Fruit fly (Drosophila melanogaster) whole organism, embryonic: ENCODE results near the gene parvin.
A peak's percentile ranks its signal among the peaks of the same experiment; 100 is the strongest.

ENCODE experiments used
- B-H1 ChIP-seq: fragments of 200-800 bp; sonication (Bioruptor generic); IDR thresholded peaks from 3 replicates; pipeline ENCODE4 v1.3.6; 2022; ENCODE audit warnings: missing biosample characterization, missing genetic modification characterization
- BEAF-32 ChIP-seq: fragments of 200-800 bp; sonication (Bioruptor generic); optimal IDR thresholded peaks from 3 replicates; lab custom pipeline; 2017; ENCODE audit warnings: missing biosample characterization, missing genetic modification characterization, mild to moderate bottlenecking, moderate library complexity, missing genetic modification reagents
- CG10543 ChIP-seq: fragments of 200-800 bp; sonication (Bioruptor generic); optimal IDR thresholded peaks from 3 replicates; lab custom pipeline; 2017; ENCODE audit warnings: missing biosample characterization, mild to moderate bottlenecking, missing genetic modification characterization, moderate library complexity
- CG11723 ChIP-seq: fragments of 200-800 bp; sonication (Bioruptor generic); optimal IDR thresholded peaks from 2 replicates; lab custom pipeline; 2017; ENCODE audit warnings: missing biosample characterization, mild to moderate bottlenecking, missing genetic modification characterization
- CG12769 ChIP-seq: fragments of 200-800 bp; sonication (Bioruptor generic); optimal IDR thresholded peaks from 2 replicates; lab custom pipeline; 2019; ENCODE audit warnings: missing biosample characterization, mild to moderate bottlenecking, missing genetic modification characterization, moderate library complexity
- CG12942 ChIP-seq: fragments of 200-800 bp; sonication (Bioruptor generic); optimal IDR thresholded peaks from 3 replicates; lab custom pipeline; 2016; ENCODE audit warnings: missing biosample characterization, missing genetic modification characterization
- CG13894 ChIP-seq: fragments of 200-800 bp; sonication (Bioruptor generic); optimal IDR thresholded peaks from 3 replicates; lab custom pipeline; 2018; ENCODE audit warnings: missing biosample characterization, mild to moderate bottlenecking, missing genetic modification characterization, moderate library complexity
- CG14050 ChIP-seq: fragments of 200-800 bp; sonication (Bioruptor generic); IDR thresholded peaks from 3 replicates; pipeline ENCODE4 v1.3.6; 2022; ENCODE audit warnings: missing biosample characterization, missing genetic modification characterization
- CG15269 ChIP-seq: fragments of 200-800 bp; sonication (Bioruptor generic); optimal IDR thresholded peaks from 2 replicates; lab custom pipeline; 2018; ENCODE audit warnings: missing biosample characterization, mild to moderate bottlenecking, missing genetic modification characterization, moderate library complexity
- CG2875 ChIP-seq: fragments of 200-800 bp; sonication (Bioruptor generic); optimal IDR thresholded peaks from 2 replicates; lab custom pipeline; 2017; ENCODE audit warnings: missing biosample characterization, mild to moderate bottlenecking, missing genetic modification characterization, missing genetic modification reagents
- CG33213 ChIP-seq: fragments of 200-800 bp; sonication (Bioruptor generic); optimal IDR thresholded peaks from 3 replicates; lab custom pipeline; 2016; ENCODE audit warnings: missing biosample characterization, missing genetic modification characterization
- CG34422 ChIP-seq: fragments of 200-800 bp; sonication (Bioruptor generic); IDR thresholded peaks from 3 replicates; pipeline ENCODE4 v1.3.6; 2022; ENCODE audit warnings: missing biosample characterization, missing genetic modification characterization
- CG3838 ChIP-seq: fragments of 200-800 bp; sonication (Bioruptor generic); optimal IDR thresholded peaks from 3 replicates; lab custom pipeline; 2016; ENCODE audit warnings: missing biosample characterization, missing genetic modification characterization
- CG3847 ChIP-seq: fragments of 200-800 bp; sonication (Bioruptor generic); IDR thresholded peaks from 2 replicates; pipeline ENCODE4 v1.3.6; 2022; ENCODE audit warnings: missing biosample characterization, missing genetic modification characterization
- CG4360 ChIP-seq: fragments of 200-800 bp; sonication (Bioruptor generic); IDR thresholded peaks from 2 replicates; pipeline ENCODE4 v1.3.6; 2022; ENCODE audit warnings: missing biosample characterization, missing genetic modification characterization
- CG6854 ChIP-seq: fragments of 200-800 bp; sonication (Bioruptor generic); optimal IDR thresholded peaks from 3 replicates; lab custom pipeline; 2017; ENCODE audit warnings: missing biosample characterization, mild to moderate bottlenecking, missing genetic modification characterization
- CkIIα-i1 ChIP-seq: fragments of 200-800 bp; sonication (Bioruptor generic); IDR thresholded peaks from 2 replicates; pipeline ENCODE4 v1.3.6; 2022; ENCODE audit warnings: missing biosample characterization, missing genetic modification characterization
- Deaf1 ChIP-seq: fragments of 200-800 bp; optimal IDR thresholded peaks from 3 replicates; lab custom pipeline; 2019; ENCODE audit warnings: missing biosample characterization, mild to moderate bottlenecking, missing genetic modification characterization, moderate library complexity
- Doc3 ChIP-seq: fragments of 200-800 bp; sonication (Bioruptor generic); IDR thresholded peaks from 3 replicates; pipeline ENCODE4 v1.3.6; 2022; ENCODE audit warnings: missing biosample characterization, missing genetic modification characterization; ENCODE audit not compliant: partially characterized antibody
- E2f1 ChIP-seq: fragments of 200-800 bp; sonication (Bioruptor generic); IDR thresholded peaks from 2 replicates; pipeline ENCODE4 v1.3.6; 2022; ENCODE audit warnings: missing biosample characterization, missing genetic modification characterization
- H2.0 ChIP-seq: fragments of 200-800 bp; sonication (Bioruptor generic); IDR thresholded peaks from 2 replicates; pipeline ENCODE4 v1.3.6; 2022; ENCODE audit warnings: missing biosample characterization, missing genetic modification characterization
- HLH3B ChIP-seq: fragments of 200-800 bp; sonication (Bioruptor generic); IDR thresholded peaks from 2 replicates; pipeline ENCODE4 v1.3.6; 2022; ENCODE audit warnings: missing biosample characterization, missing genetic modification characterization
- Hmr ChIP-seq: fragments of 200-800 bp; sonication (Bioruptor generic); optimal IDR thresholded peaks from 3 replicates; lab custom pipeline; 2017; ENCODE audit warnings: mild to moderate bottlenecking, missing biosample characterization, missing genetic modification reagents, missing genetic modification characterization
- Hsf ChIP-seq: fragments of 200-800 bp; sonication (Bioruptor generic); optimal IDR thresholded peaks from 3 replicates; lab custom pipeline; 2016; ENCODE audit warnings: missing biosample characterization, missing genetic modification characterization
- Lim3 ChIP-seq: fragments of 200-800 bp; sonication (Bioruptor generic); IDR thresholded peaks from 2 replicates; pipeline ENCODE4 v1.3.6; 2022; ENCODE audit warnings: missing biosample characterization, missing genetic modification characterization
- Med ChIP-seq: fragments of 200-800 bp; sonication (Bioruptor generic); peaks from one replicate; lab custom pipeline; 2016; ENCODE audit warnings: missing biosample characterization, missing genetic modification characterization, mild to moderate bottlenecking, inconsistent platforms, moderate library complexity
- NK7.1 ChIP-seq: fragments of 200-800 bp; sonication (Bioruptor generic); optimal IDR thresholded peaks from 3 replicates; lab custom pipeline; 2016; ENCODE audit warnings: missing biosample characterization, missing genetic modification characterization
- Nf-YC ChIP-seq: fragments of 200-800 bp; optimal IDR thresholded peaks from 3 replicates; lab custom pipeline; 2019; ENCODE audit warnings: missing biosample characterization, mild to moderate bottlenecking, missing genetic modification characterization, moderate library complexity
- Opbp ChIP-seq: fragments of 200-800 bp; sonication (Bioruptor generic); IDR thresholded peaks from 3 replicates; pipeline ENCODE4 v1.3.6; 2022; ENCODE audit warnings: missing biosample characterization, missing genetic modification characterization; ENCODE audit not compliant: partially characterized antibody
- Rfx ChIP-seq: fragments of 200-800 bp; sonication (Bioruptor generic); IDR thresholded peaks from 2 replicates; pipeline ENCODE4 v1.3.6; 2022; ENCODE audit warnings: missing biosample characterization, missing genetic modification characterization
- Xbp1 ChIP-seq: fragments of 200-800 bp; sonication (Bioruptor generic); optimal IDR thresholded peaks from 3 replicates; lab custom pipeline; 2016; ENCODE audit warnings: missing biosample characterization, mild to moderate bottlenecking, missing genetic modification characterization
- ftz-f1 ChIP-seq: fragments of 200-800 bp; sonication (Bioruptor generic); optimal IDR thresholded peaks from 2 replicates; lab custom pipeline; 2016; ENCODE audit warnings: missing biosample characterization, missing genetic modification characterization
- fu2 ChIP-seq: fragments of 200-800 bp; sonication (Bioruptor generic); optimal IDR thresholded peaks from 2 replicates; lab custom pipeline; 2016; ENCODE audit warnings: missing biosample characterization, missing genetic modification characterization
- gcm2 ChIP-seq: fragments of 200-800 bp; sonication (Bioruptor generic); optimal IDR thresholded peaks from 2 replicates; lab custom pipeline; 2016; ENCODE audit warnings: missing biosample characterization, missing genetic modification characterization
- grau ChIP-seq: fragments of 200-800 bp; optimal IDR thresholded peaks from 3 replicates; lab custom pipeline; 2019; ENCODE audit warnings: missing biosample characterization, mild to moderate bottlenecking, missing genetic modification characterization, moderate library complexity
- gro ChIP-seq: fragments of 200-800 bp; sonication (Bioruptor generic); optimal IDR thresholded peaks from 2 replicates; lab custom pipeline; 2016; ENCODE audit warnings: missing biosample characterization, missing genetic modification characterization
- gt ChIP-seq: fragments of 200-800 bp; sonication (Bioruptor generic); IDR thresholded peaks from 2 replicates; pipeline ENCODE4 v1.3.6; 2022; ENCODE audit warnings: missing biosample characterization, missing genetic modification characterization
- peb ChIP-seq: fragments of 200-800 bp; sonication (Bioruptor generic); IDR thresholded peaks from 2 replicates; pipeline ENCODE4 v1.3.6; 2022; ENCODE audit warnings: missing biosample characterization, missing genetic modification characterization
- pfk ChIP-seq: fragments of 200-800 bp; sonication (Bioruptor generic); optimal IDR thresholded peaks from 2 replicates; lab custom pipeline; 2018; ENCODE audit warnings: missing biosample characterization, mild to moderate bottlenecking, missing genetic modification characterization, moderate library complexity
- sens ChIP-seq: fragments of 200-800 bp; sonication (Bioruptor generic); peaks from one replicate; lab custom pipeline; 2016; ENCODE audit warnings: missing biosample characterization, missing genetic modification characterization
- sens-2 ChIP-seq: fragments of 200-800 bp; sonication (Bioruptor generic); IDR thresholded peaks from 2 replicates; pipeline ENCODE4 v1.3.6; 2022; ENCODE audit warnings: missing biosample characterization, missing genetic modification characterization
- slbo ChIP-seq: fragments of 200-800 bp; sonication (Bioruptor generic); IDR thresholded peaks from 2 replicates; pipeline ENCODE4 v1.3.6; 2022; ENCODE audit warnings: missing biosample characterization, missing genetic modification characterization
- ssp ChIP-seq: fragments of 200-800 bp; sonication (Bioruptor generic); IDR thresholded peaks from 2 replicates; pipeline ENCODE4 v1.3.6; 2022; ENCODE audit warnings: missing biosample characterization, missing genetic modification characterization
- tna ChIP-seq: fragments of 200-800 bp; sonication (Bioruptor generic); IDR thresholded peaks from 2 replicates; pipeline ENCODE4 v1.3.6; 2022; ENCODE audit warnings: missing biosample characterization, missing genetic modification characterization; ENCODE audit not compliant: partially characterized antibody
- twi ChIP-seq: fragments of 200-800 bp; optimal IDR thresholded peaks from 2 replicates; lab custom pipeline; 2019; ENCODE audit warnings: missing biosample characterization, mild to moderate bottlenecking, missing genetic modification characterization, moderate library complexity
- usp ChIP-seq: fragments of >200 bp; optimal IDR thresholded peaks from 2 replicates; lab custom pipeline; 2017; ENCODE audit warnings: missing biosample characterization, missing genetic modification characterization
- wek ChIP-seq: fragments of 200-800 bp; sonication (Bioruptor generic); optimal IDR thresholded peaks from 3 replicates; lab custom pipeline; 2018; ENCODE audit warnings: missing biosample characterization, mild to moderate bottlenecking, missing genetic modification characterization, moderate library complexity
- zf30C ChIP-seq: fragments of 200-800 bp; sonication (Bioruptor generic); optimal IDR thresholded peaks from 3 replicates; lab custom pipeline; 2018; ENCODE audit warnings: missing biosample characterization, mild to moderate bottlenecking, missing genetic modification characterization

parvin gene

DNA sequence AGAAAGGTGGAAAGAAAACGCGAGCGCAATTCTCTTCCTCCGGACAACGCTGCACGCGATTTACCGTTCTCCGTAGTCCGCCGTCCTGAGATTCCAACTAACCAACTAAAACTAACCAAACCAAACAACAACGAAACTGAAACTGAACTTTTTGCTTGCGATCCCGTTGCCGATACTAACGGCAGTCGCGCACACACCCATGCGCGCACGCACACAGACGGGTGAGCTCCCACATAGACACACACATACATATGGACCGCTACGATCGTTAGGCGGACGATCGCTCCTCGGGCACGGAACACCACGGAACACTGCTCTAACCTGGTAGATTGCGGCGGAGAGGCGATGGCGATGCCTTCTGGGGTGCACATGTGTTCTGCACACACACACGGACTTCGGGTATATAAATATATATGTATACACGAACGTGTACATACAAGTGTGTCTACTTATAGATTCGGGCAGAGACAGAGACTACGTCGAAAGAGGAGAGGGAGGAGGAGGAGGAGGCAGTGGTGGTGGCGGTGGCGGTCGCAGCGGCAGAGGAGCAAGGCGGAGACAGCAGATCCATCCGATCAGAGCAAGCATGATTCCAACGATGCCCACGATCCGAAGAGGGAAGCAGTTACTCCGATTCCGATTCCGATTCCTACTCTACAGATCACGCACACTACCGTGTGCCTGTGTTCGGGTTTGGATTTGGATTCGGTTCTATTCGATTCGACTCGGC, 32.8 kb upstream of the parvin start, which contains the start of gene meso18E (continued):
- TF ChIP-seq CkIIα-i1 (GFP tag; lab: Robert Waterston, UW) = no peak
- TF ChIP-seq Xbp1 = no peak
- TF ChIP-seq gt = no peak
- no peak for TF ChIP-seq usp
- TF ChIP-seq HLH3B = no peak
- TF ChIP-seq Hmr (GFP tag; lab: Kevin White, UChicago) = no peak
- TF ChIP-seq ftz-f1 (GFP tag; lab: Kevin White, UChicago) = no peak
- TF ChIP-seq Opbp (GFP tag; lab: Robert Waterston, UW) = no peak
- TF ChIP-seq CG13894 (tag; lab: Kevin White, UChicago) = no peak
- TF ChIP-seq Hsf (GFP tag; lab: Kevin White, UChicago) = no peak
- TF ChIP-seq CG12942 (GFP tag; lab: Kevin White, UChicago) = no peak
- no peak for TF ChIP-seq ssp (GFP tag; lab: Robert Waterston, UW)
- TF ChIP-seq, all 482 proteins: peak for 15

DNA sequence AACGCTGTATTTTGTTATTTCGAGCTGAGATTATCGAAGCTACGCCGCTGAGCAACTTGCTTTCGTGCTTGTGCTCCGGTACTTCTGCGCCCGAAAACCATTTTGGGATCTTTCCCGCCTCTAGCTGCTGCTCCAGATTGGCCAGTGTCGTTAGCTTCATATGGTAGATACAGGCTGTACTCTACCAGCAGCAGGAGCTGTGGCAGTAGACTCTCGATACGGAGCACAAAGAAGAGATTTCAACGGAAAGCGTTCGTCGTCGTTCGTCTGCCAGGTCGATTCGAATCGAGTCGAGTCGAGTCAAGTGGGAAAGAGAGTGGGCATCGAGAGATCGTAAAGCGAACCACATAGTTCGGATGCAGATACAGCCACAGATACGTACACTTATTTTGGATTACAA, 31.0 kb upstream of the parvin start:
- TF ChIP-seq CG3847 (GFP tag; lab: Robert Waterston, UW) (no peak), Med (peak; percentile 52), CG10543 (GFP tag; lab: Kevin White, UChicago) (peak; percentile 12), Deaf1 (tag; lab: Kevin White, UChicago) (peak; percentile 77), CG2875 (GFP tag; lab: Kevin White, UChicago) (no peak), sens-2 (GFP tag; lab: Robert Waterston, UW) (no peak), CG14050 (no peak), CG12769 (tag; lab: Kevin White, UChicago) (peak; percentile 39), CG6854 (GFP tag; lab: Kevin White, UChicago) (no peak), grau (tag; lab: Kevin White, UChicago) (peak; percentile 70)

- TF ChIP-seq Doc3 (GFP tag; lab: Robert Waterston, UW) (no peak), CG33213 (GFP tag; lab: Kevin White, UChicago) (no peak), zf30C (GFP tag; lab: Kevin White, UChicago) (peak; percentile 71), NK7.1 (no peak), Lim3 (GFP tag; lab: Robert Waterston, UW) (no peak), CG4360 (GFP tag; lab: Robert Waterston, UW) (no peak), sens (GFP tag; lab: Kevin White, UChicago) (peak; percentile 81), H2.0 (GFP tag; lab: Robert Waterston, UW) (no peak), tna (GFP tag; lab: Robert Waterston, UW) (no peak), Nf-YC (tag; lab: Kevin White, UChicago) (no peak), gcm2 (GFP tag; lab: Kevin White, UChicago) (no peak), wek (GFP tag; lab: Kevin White, UChicago) (no peak), CG3838 (GFP tag; lab: Kevin White, UChicago) (no peak), E2f1 (GFP tag; lab: Robert Waterston, UW) (no peak), pfk (no peak), CG34422 (GFP tag; lab: Robert Waterston, UW) (no peak), slbo (no peak), peb (GFP tag; lab: Robert Waterston, UW) (no peak), Rfx (GFP tag; lab: Robert Waterston, UW) (no peak), twi (peak; percentile 92), CG11723 (no peak), CG12769 (tag; lab: Kevin White, UChicago) (no peak), fu2 (GFP tag; lab: Kevin White, UChicago) (no peak), CG15269 (tag; lab: Kevin White, UChicago) (no peak), gro (GFP tag; lab: Kevin White, UChicago) (no peak), B-H1 (GFP tag; lab: Robert Waterston, UW) (no peak), BEAF-32 (GFP tag; lab: Kevin White, UChicago) (no peak)
These were observed 29.4 kb upstream of the parvin start for dm6 chrX:19716325-19716917.
